Fruit fly (Drosophila melanogaster): ENCODE results near the gene wge.

Gene wge

DNA sequence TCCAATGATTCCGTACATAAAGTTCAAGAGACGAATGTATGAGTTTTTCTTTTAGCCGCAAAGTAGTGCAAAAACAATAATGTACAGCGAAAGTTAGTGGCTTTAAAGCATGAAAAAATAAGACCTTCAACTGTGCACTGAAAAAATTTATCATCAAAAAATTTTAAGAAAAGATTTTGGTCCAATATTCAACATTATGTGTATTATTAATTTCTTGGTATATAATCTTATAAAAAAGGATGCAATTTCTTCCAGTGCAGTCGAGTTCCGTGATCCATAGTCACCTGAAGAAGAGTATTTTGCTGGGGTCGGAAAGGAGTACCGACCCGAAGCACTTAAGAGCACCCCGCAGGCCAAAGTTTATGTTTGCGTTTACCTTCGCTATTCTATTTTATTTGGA is 52.3 kb downstream of the wge start:
- no peak for TF ChIP-seq CG34367 (tag; optimal IDR thresholded peaks at IDR 0.05)
- peak; percentile 11 for TF ChIP-seq Pif1B (GFP tag; optimal IDR thresholded peaks at IDR 0.05)
- no peak for TF ChIP-seq CG12605 (GFP tag; IDR thresholded peaks at IDR 0.05)
- TF ChIP-seq CG14655 (GFP tag; optimal IDR thresholded peaks at IDR 0.05) = peak; percentile 27
- no peak for TF ChIP-seq EcR (GFP tag; optimal IDR thresholded peaks at IDR 0.05)
- peak; percentile 39 for TF ChIP-seq Pif1A (GFP tag; optimal IDR thresholded peaks at IDR 0.05)
- peak; percentile 67 for TF ChIP-seq CG4496 (GFP tag; IDR thresholded peaks at IDR 0.05)
- TF ChIP-seq Ets98B (GFP tag; IDR thresholded peaks at IDR 0.05) = peak; percentile 15; the same call in 1 of the 2 replicates
- no peak for TF ChIP-seq fd96Ca (GFP tag; IDR thresholded peaks at IDR 0.05)
- peak; percentile 22 for TF ChIP-seq CG15710 (tag; optimal IDR thresholded peaks at IDR 0.05)
- no peak for TF ChIP-seq gl (tag; optimal IDR thresholded peaks at IDR 0.05)
- peak; percentile 25 for TF ChIP-seq CG9948 (tag; optimal IDR thresholded peaks at IDR 0.05)
- TF ChIP-seq CG17806 (tag; optimal IDR thresholded peaks at IDR 0.05) = peak; percentile 11
- no peak for TF ChIP-seq CG13204 (GFP tag; optimal IDR thresholded peaks at IDR 0.05)
- TF ChIP-seq CG8301 (tag; optimal IDR thresholded peaks at IDR 0.05) = no peak
- TF ChIP-seq CG32121 (GFP tag; IDR thresholded peaks at IDR 0.05) = peak; percentile 53; the same call in 1 of the 2 replicates
- TF ChIP-seq CG10348 (GFP tag; IDR thresholded peaks at IDR 0.05) = no peak
- no peak for TF ChIP-seq CG8159 (tag; optimal IDR thresholded peaks at IDR 0.05)
- TF ChIP-seq D1 (tag; optimal IDR thresholded peaks at IDR 0.05) = no peak

DNA sequence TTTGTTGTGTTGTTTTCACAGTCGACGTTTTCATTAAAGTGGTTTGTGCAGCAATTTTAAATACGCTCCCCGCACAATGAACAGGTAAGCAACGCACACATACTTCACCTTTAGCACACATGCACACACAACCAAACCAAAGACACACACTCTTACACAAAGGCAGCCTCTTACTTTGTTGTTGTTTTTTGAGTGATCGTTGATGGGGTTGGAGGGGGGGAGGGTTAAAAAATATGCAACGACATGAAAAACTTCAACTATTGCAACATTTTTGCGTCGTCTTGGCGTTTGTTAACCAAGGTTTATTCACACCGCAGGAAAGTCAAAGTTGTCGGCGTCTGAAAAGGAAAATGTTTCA is 53.0 kb downstream of the wge start:
- TF ChIP-seq CG12605 (GFP tag; IDR thresholded peaks at IDR 0.05) (no peak), CG10348 (GFP tag; IDR thresholded peaks at IDR 0.05) (no peak), CG9948 (tag; optimal IDR thresholded peaks at IDR 0.05) (no peak), Pif1B (GFP tag; optimal IDR thresholded peaks at IDR 0.05) (no peak), rn (GFP tag; IDR thresholded peaks at IDR 0.05) (no peak), CG8301 (tag; optimal IDR thresholded peaks at IDR 0.05) (no peak), CG8159 (tag; optimal IDR thresholded peaks at IDR 0.05) (no peak), CG34367 (tag; optimal IDR thresholded peaks at IDR 0.05) (no peak), CG4496 (GFP tag; IDR thresholded peaks at IDR 0.05) (no peak), CG17806 (tag; optimal IDR thresholded peaks at IDR 0.05) (no peak), D1 (tag; optimal IDR thresholded peaks at IDR 0.05) (no peak), CG14655 (GFP tag; optimal IDR thresholded peaks at IDR 0.05) (no peak), Ets98B (GFP tag; IDR thresholded peaks at IDR 0.05) (no peak), fd96Ca (GFP tag; IDR thresholded peaks at IDR 0.05) (no peak), CG13204 (GFP tag; optimal IDR thresholded peaks at IDR 0.05) (no peak), CG15710 (tag; optimal IDR thresholded peaks at IDR 0.05) (no peak), CG32121 (GFP tag; IDR thresholded peaks at IDR 0.05) (no peak)

DNA sequence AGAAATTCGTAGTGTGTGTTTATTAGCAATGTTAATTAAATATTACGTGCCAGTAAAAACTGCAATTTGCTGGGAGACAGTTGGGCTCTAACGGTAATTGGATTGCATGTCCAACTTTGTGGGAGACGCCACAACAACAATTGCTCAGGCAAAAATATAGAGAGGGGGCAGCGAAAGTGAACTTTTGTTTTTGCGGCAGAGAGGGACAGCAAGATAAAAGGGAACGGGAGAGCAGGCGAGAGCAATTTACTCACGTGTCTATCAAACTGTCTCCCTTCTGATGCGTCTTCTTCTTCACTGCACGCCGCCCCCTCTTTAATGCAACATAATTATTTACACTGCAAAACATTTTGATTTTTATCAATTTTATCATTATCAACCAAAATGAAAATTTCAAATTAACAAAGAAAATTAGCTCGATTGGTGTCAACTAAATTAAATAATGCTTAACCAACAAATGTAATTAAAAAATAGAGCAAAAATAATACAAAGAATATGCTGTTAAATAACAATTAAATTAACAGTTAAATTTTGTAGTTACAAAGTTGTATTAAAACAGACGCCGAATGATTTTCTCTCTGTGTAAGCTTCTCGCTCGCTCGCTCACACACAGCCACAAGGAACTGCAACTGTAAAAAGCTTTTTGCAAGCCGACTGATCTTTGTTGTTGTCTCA is 53.5 kb downstream of the wge start:
- TF ChIP-seq Pif1A (GFP tag; optimal IDR thresholded peaks at IDR 0.05) (peak; percentile 87), Snoo (tag; optimal IDR thresholded peaks at IDR 0.05) (peak; percentile 92), gl (tag; optimal IDR thresholded peaks at IDR 0.05) (peak; percentile 78), CG12605 (GFP tag; IDR thresholded peaks at IDR 0.05) (peak; percentile 73; the same call in 1 of the 2 replicates), fd96Ca (GFP tag; IDR thresholded peaks at IDR 0.05) (peak; percentile 50), D1 (tag; optimal IDR thresholded peaks at IDR 0.05) (peak; percentile 96), CG34367 (tag; optimal IDR thresholded peaks at IDR 0.05) (peak; percentile 91), CG10348 (GFP tag; IDR thresholded peaks at IDR 0.05) (peak; percentile 75), Ets98B (GFP tag; IDR thresholded peaks at IDR 0.05) (peak; percentile 80), CG15710 (tag; optimal IDR thresholded peaks at IDR 0.05) (peak; percentile 95), CG17806 (tag; optimal IDR thresholded peaks at IDR 0.05) (peak; percentile 96), CG4496 (GFP tag; IDR thresholded peaks at IDR 0.05) (peak; percentile 94; the same call in 2 of the 3 replicates), Pif1B (GFP tag; optimal IDR thresholded peaks at IDR 0.05) (peak; percentile 91), CG8301 (tag; optimal IDR thresholded peaks at IDR 0.05) (peak; percentile 94), CG8159 (tag; optimal IDR thresholded peaks at IDR 0.05) (peak; percentile 99), CG13204 (GFP tag; optimal IDR thresholded peaks at IDR 0.05) (peak; percentile 67), CG9948 (tag; optimal IDR thresholded peaks at IDR 0.05) (peak; percentile 99), CG14655 (GFP tag; optimal IDR thresholded peaks at IDR 0.05) (peak; percentile 96), EcR (GFP tag; optimal IDR thresholded peaks at IDR 0.05) (peak; percentile 3), CG32121 (GFP tag; IDR thresholded peaks at IDR 0.05) (peak; percentile 90), rn (GFP tag; IDR thresholded peaks at IDR 0.05) (peak; percentile 81)

DNA sequence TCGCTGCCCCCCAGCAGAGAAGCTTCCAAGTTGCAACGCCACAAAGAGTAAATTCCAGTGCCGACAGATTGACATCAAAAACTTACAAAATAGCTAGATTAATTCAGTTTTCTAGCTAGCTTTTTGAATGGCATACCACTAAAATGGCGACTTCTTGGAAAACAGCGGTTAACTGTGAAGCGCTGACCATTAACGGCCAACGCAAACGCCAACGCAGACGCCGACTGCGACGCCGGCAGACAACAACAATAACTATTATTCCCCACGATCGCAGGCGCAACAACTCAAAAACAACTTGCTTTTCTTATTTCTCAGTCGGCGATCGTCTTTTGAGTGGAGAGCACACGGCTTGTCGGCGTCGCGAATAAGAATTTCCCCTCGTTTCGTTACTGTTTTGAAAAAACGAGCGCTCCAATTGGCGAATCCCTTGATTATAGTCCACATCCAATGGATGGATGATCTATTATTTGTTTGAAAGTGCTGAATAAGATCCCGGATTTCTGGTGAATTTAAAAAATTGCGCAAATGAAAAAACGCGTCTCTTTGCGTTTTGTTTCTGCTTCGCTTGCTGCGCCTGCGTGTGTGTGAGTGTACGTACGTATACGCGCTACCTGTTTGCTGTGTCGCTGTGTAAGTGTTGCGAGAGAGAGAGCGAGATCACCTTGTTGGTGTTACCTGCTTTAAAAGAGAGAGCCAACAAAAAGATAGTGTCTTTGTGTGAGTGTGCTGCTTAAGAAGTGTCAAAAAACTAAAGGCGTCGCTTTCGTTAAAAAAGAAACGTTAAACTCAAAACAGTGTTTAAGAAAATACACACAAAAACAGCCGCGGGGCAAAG is 54.3 kb downstream of the wge start:
- TF ChIP-seq CG4496 (GFP tag; IDR thresholded peaks at IDR 0.05) = peak; percentile 59; the same call in 1 of the 3 replicates
- peak; percentile 16 for TF ChIP-seq CG15710 (tag; optimal IDR thresholded peaks at IDR 0.05)
- no peak for TF ChIP-seq CG14655 (GFP tag; optimal IDR thresholded peaks at IDR 0.05)
- TF ChIP-seq CG34367 (tag; optimal IDR thresholded peaks at IDR 0.05) = peak; percentile 2
- peak; percentile 5; the same call in 1 of the 2 replicates for TF ChIP-seq Ets98B (GFP tag; IDR thresholded peaks at IDR 0.05)
- TF ChIP-seq fd96Ca (GFP tag; IDR thresholded peaks at IDR 0.05) = peak; percentile 38; the same call in 1 of the 3 replicates
- TF ChIP-seq EcR (GFP tag; optimal IDR thresholded peaks at IDR 0.05) = no peak
- no peak for TF ChIP-seq D1 (tag; optimal IDR thresholded peaks at IDR 0.05)

DNA sequence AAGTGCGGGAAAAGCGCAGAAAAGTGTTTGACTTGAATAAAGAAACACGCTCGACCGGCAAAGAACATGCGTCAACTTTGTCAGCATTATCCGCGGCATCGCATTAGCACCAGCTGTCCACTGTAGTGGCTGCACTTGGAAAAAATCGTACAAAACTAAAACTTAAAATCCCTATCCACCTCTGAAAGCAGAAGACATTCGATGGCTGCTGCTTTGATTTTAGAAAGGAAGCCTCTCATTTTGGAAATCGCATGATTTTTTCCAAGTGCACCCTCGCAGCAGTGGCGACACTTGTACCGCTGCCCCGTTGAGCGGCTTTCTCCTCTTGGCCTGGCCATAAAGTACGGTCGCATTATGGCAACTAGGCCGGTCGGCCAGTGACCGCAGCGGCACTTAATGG is 56.7 kb downstream of the wge start:
- TF ChIP-seq CG12605 (GFP tag; IDR thresholded peaks at IDR 0.05) (peak; percentile 57), CG34367 (tag; optimal IDR thresholded peaks at IDR 0.05) (peak; percentile 17), Ets98B (GFP tag; IDR thresholded peaks at IDR 0.05) (peak; percentile 87), gl (tag; optimal IDR thresholded peaks at IDR 0.05) (no peak), Pif1A (GFP tag; optimal IDR thresholded peaks at IDR 0.05) (peak; percentile 78), fd96Ca (GFP tag; IDR thresholded peaks at IDR 0.05) (peak; percentile 90), Pif1B (GFP tag; optimal IDR thresholded peaks at IDR 0.05) (peak; percentile 23), rn (GFP tag; IDR thresholded peaks at IDR 0.05) (peak; percentile 51; the same call in 1 of the 2 replicates), EcR (GFP tag; optimal IDR thresholded peaks at IDR 0.05) (no peak), CG14655 (GFP tag; optimal IDR thresholded peaks at IDR 0.05) (peak; percentile 73), CG4496 (GFP tag; IDR thresholded peaks at IDR 0.05) (peak; percentile 86), CG13204 (GFP tag; optimal IDR thresholded peaks at IDR 0.05) (no peak), CG10348 (GFP tag; IDR thresholded peaks at IDR 0.05) (no peak), Snoo (tag; optimal IDR thresholded peaks at IDR 0.05) (no peak), CG32121 (GFP tag; IDR thresholded peaks at IDR 0.05) (peak; percentile 78), CG15710 (tag; optimal IDR thresholded peaks at IDR 0.05) (peak; percentile 14), CG9948 (tag; optimal IDR thresholded peaks at IDR 0.05) (peak; percentile 26), CG8301 (tag; optimal IDR thresholded peaks at IDR 0.05) (peak; percentile 79), D1 (tag; optimal IDR thresholded peaks at IDR 0.05) (no peak)
